Worm (Caenorhabditis elegans) whole organism, late embryonic: ENCODE measurements around the gene Y51H7C.9.

Source experiments
- che-1 ChIP-seq: sonication (generic microtip); optimal IDR thresholded peaks from 2 replicates; lab custom pipeline; 2016; ENCODE audit warnings: mild to moderate bottlenecking, missing genetic modification characterization, missing compliant biosample characterization
- elt-2 ChIP-seq: sonication (generic microtip); optimal IDR thresholded peaks from 2 replicates; lab custom pipeline; 2016; ENCODE audit warnings: missing genetic modification reagents, missing genetic modification characterization, missing compliant biosample characterization
- hlh-30 ChIP-seq: sonication (generic microtip); optimal IDR thresholded peaks from 2 replicates; lab custom pipeline; 2017; ENCODE audit warnings: antibody characterized with exemption, missing genetic modification characterization, missing compliant biosample characterization; ENCODE audit not compliant: insufficient read depth
- lin-11 ChIP-seq: fragments of 200-800 bp; sonication (Bioruptor generic); optimal IDR thresholded peaks from 2 replicates; lab custom pipeline; 2018; ENCODE audit warnings: mild to moderate bottlenecking, missing genetic modification characterization, missing compliant biosample characterization
- mec-3 ChIP-seq: sonication (generic microtip); optimal IDR thresholded peaks from 2 replicates; lab custom pipeline; 2016; ENCODE audit warnings: borderline replicate concordance, missing genetic modification characterization, missing compliant biosample characterization
- pag-3 ChIP-seq: sonication (generic microtip); optimal IDR thresholded peaks from 2 replicates; lab custom pipeline; 2016; ENCODE audit warnings: missing compliant biosample characterization, missing genetic modification characterization, borderline replicate concordance
- rnt-1 ChIP-seq: sonication (generic microtip); optimal IDR thresholded peaks from 2 replicates; lab custom pipeline; 2016; ENCODE audit warnings: missing genetic modification characterization, missing compliant biosample characterization
- sdc-2 ChIP-seq: sonication (generic microtip); optimal IDR thresholded peaks from 2 replicates; lab custom pipeline; 2016; ENCODE audit warnings: missing genotype, missing genetic modification characterization, missing compliant biosample characterization
- syd-9 ChIP-seq: sonication (generic microtip); optimal IDR thresholded peaks from 2 replicates; lab custom pipeline; 2016; ENCODE audit warnings: mild to moderate bottlenecking, missing genetic modification characterization, moderate library complexity, missing compliant biosample characterization

DNA sequence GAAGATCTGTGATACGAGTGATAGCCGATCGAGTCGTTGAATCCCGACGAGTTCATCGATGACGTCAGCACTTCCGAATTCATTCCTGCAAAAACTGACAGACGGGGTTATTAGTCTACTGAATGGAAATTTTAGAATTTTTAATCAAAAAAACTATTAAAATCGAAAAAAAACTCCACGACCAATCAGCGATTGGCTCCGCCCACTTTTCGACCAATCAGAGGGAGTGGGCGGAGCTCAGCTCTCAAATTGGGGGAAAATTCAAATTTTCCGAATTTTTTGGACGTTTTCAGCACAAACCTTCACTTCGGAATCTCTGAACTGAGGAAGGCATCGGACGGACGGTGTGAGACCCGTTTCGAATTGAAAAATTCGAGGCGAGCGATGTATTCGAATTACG lies 38.3 kb downstream of the Y51H7C.9 start:
- TF ChIP-seq che-1 (tag; lab: Kevin White, UChicago) (no peak), syd-9 (tag; lab: Kevin White, UChicago) (no peak), mec-3 (tag; lab: Kevin White, UChicago) (no peak), lin-11 (tag; lab: Kevin White, UChicago) (no peak), hlh-30 (tag; lab: Kevin White, UChicago) (no peak), pag-3 (tag; lab: Kevin White, UChicago) (no peak), sdc-2 (tag; lab: Kevin White, UChicago) (no peak), rnt-1 (tag; lab: Kevin White, UChicago) (no peak), elt-2 (tag; lab: Kevin White, UChicago) (no peak)
